Worm (Caenorhabditis elegans) whole organism, midembryonic: ENCODE measurements around the gene D1079.1.

Experiments used
- cog-1 ChIP-seq: sonication (generic microtip); optimal IDR thresholded peaks from 2 replicates; lab custom pipeline; 2016; ENCODE audit warnings: missing genetic modification characterization, missing compliant biosample characterization
- flt-1 ChIP-seq: fragments of 200-800 bp; sonication (Bioruptor generic); IDR thresholded peaks from 2 replicates; pipeline ENCODE4 v1.3.6; 2022; ENCODE audit warnings: missing genetic modification characterization, missing compliant biosample characterization
- med-1 ChIP-seq: sonication (generic microtip); optimal IDR thresholded peaks from 2 replicates; lab custom pipeline; 2017; ENCODE audit warnings: missing genetic modification characterization, mild to moderate bottlenecking, missing compliant biosample characterization, antibody characterized with exemption, missing genetic modification reagents; ENCODE audit not compliant: insufficient read depth
- ref-1 ChIP-seq: fragments of 200-800 bp; sonication (Bioruptor generic); conservative IDR thresholded peaks from 2 replicates; pipeline ENCODE4 v1.3.6; 2022; ENCODE audit warnings: missing genetic modification reagents, missing genetic modification characterization, missing compliant biosample characterization
- ztf-23 ChIP-seq: fragments of 200-800 bp; sonication (Bioruptor generic); IDR thresholded peaks from 2 replicates; pipeline ENCODE4 v1.3.6; 2022; ENCODE audit warnings: missing genetic modification reagents, missing genetic modification characterization, missing compliant biosample characterization

- TF ChIP-seq cog-1 (tag; lab: Kevin White, UChicago): no peak
- TF ChIP-seq med-1: no peak
- no peak for TF ChIP-seq flt-1 (GFP tag; lab: Robert Waterston, UW)
- no peak for TF ChIP-seq ztf-23 (GFP tag; lab: Robert Waterston, UW)
- TF ChIP-seq ref-1 (GFP tag; lab: Robert Waterston, UW): no peak
Observed at ce11 chrX:4373123-4373522, 29.8 kb upstream of the D1079.1 start, which contains the start of gene R160.6.
